Fruit fly (Drosophila melanogaster): Measurements from ENCODE around the gene Smn.
"Not testable (repeated sequence)": the region's sequence is repeated elsewhere in the genome, so short reads cannot be mapped to it uniquely, and the experiment has no call there.

Smn gene

DNA sequence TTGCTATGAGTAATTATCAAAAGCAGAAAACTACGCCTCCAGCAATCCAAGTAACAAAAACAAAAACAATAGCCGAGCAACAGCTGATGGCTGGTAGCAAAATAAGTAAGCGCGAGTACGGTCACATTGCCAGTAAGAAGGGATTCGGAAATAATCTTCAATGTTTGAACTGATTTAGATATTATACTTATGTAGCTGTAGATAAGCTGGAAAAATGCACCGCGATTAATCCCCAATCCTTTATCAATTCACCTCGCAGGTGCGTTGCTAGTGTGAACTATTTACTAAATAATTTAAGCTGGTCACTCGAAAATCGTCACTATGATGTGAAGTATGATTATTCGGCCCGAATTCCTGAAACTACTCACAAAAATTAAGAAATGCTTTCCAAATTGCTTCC, 5.6 kb upstream of the Smn start, which contains the start of the genes Syx8 and CG32163:
Gene Syx8 (minus strand): TSS at position 69 of the 400 bp plus-strand sequence.
Gene CG32163 (plus strand): TSS at position 169 of the 400 bp plus-strand sequence.
- TF ChIP-seq EcR (GFP tag; optimal IDR thresholded peaks at IDR 0.05) (no peak), psq (optimal IDR thresholded peaks at IDR 0.05) (no peak), CG8478 (optimal IDR thresholded peaks at IDR 0.05) (no peak), Dll (optimal IDR thresholded peaks at IDR 0.05) (no peak), usp (GFP tag; optimal IDR thresholded peaks at IDR 0.05) (no peak), pan (optimal IDR thresholded peaks at IDR 0.05) (no peak)

DNA sequence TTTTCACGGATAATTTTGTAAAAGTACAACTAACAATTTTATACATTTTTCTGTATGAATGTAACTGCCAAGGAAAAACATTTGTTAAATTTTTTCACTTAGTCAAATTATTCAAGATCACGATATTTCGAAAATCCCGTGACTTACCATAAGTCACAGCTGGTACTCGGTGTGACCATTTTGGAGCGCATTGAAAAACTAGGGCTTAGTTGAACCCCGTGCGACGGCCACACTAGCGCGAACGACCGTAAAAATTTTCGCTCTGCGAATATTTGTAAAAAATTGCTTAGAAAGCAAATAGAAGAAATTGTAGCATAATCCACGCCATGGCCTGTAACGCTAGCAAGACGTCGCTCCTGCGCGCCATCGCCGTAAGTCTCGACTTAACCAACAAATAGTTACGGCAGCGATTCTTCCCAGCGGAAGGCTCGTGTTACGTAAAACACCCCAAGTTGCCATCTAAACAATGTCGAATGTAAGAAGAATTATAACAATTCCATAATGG, 2.8 kb upstream of the Smn start, which contains the start of gene UQCR-C2:
Gene UQCR-C2 (plus strand): TSS at position 51 of the 505 bp plus-strand sequence.
- TF ChIP-seq usp (GFP tag; optimal IDR thresholded peaks at IDR 0.05) (no peak), Dll (optimal IDR thresholded peaks at IDR 0.05) (no peak), pan (optimal IDR thresholded peaks at IDR 0.05) (no peak), EcR (GFP tag; optimal IDR thresholded peaks at IDR 0.05) (no peak), psq (optimal IDR thresholded peaks at IDR 0.05) (no peak), CG8478 (optimal IDR thresholded peaks at IDR 0.05) (no peak)

DNA sequence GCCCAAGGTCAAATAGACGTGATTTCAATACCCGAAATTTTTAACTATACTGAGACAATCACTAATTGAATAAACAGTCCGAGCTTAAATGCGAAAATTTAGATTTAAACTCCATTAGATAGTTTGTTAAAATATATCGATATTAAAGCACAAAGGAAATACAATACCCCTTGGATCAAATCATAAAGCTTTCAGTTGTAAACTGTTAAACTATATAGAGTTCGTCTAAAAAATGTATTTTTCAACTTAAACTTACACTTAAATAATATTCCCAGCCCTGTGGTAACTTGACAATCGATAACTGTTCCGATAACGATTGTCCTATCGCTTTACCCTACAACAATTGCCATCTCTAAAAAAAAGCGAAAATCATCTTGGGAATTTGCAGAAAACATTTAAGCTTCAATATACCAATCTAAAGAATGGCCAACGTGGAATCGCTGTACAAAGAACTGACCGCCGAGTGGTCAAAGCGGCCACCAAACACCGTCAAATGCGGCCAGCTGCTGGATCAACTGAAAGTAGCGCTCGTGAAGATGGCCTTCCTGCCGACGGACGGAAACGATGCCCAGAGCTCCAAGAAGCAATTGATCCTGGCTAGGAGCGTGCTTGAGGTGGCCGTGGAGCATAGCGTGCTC, 1.4 kb upstream of the Smn start, which contains the start of gene Rpn12:
Gene Rpn12 (plus strand): TSS at position 351 of the 638 bp plus-strand sequence.
- no peak for TF ChIP-seq EcR (GFP tag; optimal IDR thresholded peaks at IDR 0.05)
- TF ChIP-seq Dll (optimal IDR thresholded peaks at IDR 0.05), result no peak
- no peak for TF ChIP-seq CG8478 (optimal IDR thresholded peaks at IDR 0.05)
- TF ChIP-seq pan (optimal IDR thresholded peaks at IDR 0.05), result no peak
- TF ChIP-seq psq (optimal IDR thresholded peaks at IDR 0.05), result no peak
- TF ChIP-seq usp (GFP tag; optimal IDR thresholded peaks at IDR 0.05), result no peak

DNA sequence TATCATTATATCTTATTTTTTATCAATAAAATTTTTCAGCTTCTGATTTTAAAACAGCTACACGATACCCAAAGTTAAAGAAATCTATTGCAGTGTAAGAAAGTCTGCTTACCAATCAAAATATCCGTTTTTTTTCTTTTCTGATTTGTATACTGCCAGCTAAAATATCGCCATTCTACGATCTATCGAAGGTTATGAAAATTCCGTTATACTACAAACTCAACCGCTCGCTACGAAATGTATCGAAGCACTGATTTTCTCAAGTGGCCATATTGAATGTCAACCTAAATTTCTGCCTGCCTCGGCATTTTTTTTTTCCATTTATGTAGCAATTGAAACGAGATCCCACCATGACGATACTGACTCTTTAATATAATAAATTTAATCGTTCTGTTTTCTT, 1.3 kb downstream of the Smn start, which contains the start of gene nxf2:
Gene nxf2 (minus strand): TSS at position 258 of the 400 bp plus-strand sequence.
- TF ChIP-seq usp (GFP tag; optimal IDR thresholded peaks at IDR 0.05) (no peak), psq (optimal IDR thresholded peaks at IDR 0.05) (no peak), pan (optimal IDR thresholded peaks at IDR 0.05) (no peak), EcR (GFP tag; optimal IDR thresholded peaks at IDR 0.05) (no peak), CG8478 (optimal IDR thresholded peaks at IDR 0.05) (no peak), Dll (optimal IDR thresholded peaks at IDR 0.05) (no peak)

DNA sequence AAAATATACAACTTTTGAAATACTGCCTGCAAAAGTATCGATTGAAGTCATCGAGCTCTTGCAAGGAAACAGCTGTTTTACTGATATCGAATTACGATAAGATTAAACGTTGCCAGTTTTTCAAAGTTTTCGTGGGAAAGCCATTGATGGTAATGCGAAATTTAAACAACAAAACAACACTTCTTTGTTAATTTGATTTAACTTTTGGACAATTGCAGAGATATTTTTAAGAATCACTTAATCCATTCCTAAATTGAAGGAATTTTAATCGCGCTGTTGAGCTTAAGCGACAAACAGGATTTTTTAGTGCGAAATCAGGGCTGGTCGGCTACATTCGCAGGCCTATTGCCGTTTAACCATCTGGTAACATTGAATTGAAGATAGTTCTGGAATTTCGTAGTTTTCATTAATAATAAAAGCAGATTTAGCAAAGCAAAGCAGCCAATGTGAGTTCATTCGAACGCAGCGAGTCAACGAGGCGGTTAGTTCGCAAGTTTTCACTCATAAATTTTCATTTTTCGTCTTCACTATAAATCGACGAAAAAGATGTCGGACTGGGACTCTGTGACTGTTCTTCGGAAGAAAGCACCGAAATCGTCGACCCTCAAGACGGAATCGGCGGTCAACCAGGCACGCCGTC, 6.9 kb downstream of the Smn start, which contains the start of gene mbf1:
Gene mbf1 (plus strand): TSS at position 130 of the 640 bp plus-strand sequence.
- TF ChIP-seq usp (GFP tag; optimal IDR thresholded peaks at IDR 0.05) (no peak), pan (optimal IDR thresholded peaks at IDR 0.05) (no peak), psq (optimal IDR thresholded peaks at IDR 0.05) (no peak), CG8478 (optimal IDR thresholded peaks at IDR 0.05) (no peak), EcR (GFP tag; optimal IDR thresholded peaks at IDR 0.05) (no peak), Dll (optimal IDR thresholded peaks at IDR 0.05) (no peak)

DNA sequence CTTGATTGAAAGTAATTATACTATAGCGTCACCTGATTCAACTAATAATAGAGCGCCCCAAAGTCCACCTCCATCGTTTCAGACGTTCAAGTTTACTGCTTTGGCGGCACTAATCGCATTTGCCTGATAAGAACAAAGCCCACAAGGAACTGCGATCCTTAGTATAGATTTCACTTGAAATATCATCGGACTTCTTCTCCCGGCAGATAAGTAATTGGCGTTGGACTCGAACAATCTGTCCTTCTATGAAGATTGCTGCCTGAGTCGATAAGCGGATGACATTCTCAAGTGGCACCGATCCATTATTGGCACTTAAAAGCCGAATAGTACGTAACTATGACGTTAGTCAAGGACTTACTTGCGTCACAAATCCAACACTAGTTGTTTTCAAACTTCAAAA, 8.1 kb downstream of the Smn start, which contains the start of gene Mipp1:
Gene Mipp1 (minus strand): TSS at position 101 of the 400 bp plus-strand sequence.
- TF ChIP-seq usp (GFP tag; optimal IDR thresholded peaks at IDR 0.05); CG8478 (optimal IDR thresholded peaks at IDR 0.05); Dll (optimal IDR thresholded peaks at IDR 0.05): not testable (repeated sequence)

DNA sequence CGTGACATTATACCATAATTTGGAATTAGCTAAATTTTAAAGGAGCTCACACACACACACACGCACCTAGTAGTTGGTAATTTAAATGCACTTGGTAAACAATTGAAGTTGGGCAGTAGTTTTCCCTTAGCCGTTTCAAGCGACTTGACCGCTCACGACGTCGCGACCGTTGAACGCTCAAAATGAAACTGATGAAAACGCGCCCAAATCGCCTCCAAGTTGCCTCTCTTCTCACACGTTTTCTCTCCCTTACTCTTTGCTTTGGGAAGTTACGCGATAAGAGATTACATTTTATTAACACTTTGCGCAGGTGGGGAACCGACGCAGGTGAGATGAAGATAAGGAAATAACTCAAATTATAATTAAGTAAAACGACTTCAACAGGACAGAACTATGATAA, 9.1 kb downstream of the Smn start:
- no peak for TF ChIP-seq EcR (GFP tag; optimal IDR thresholded peaks at IDR 0.05)
- TF ChIP-seq usp (GFP tag; optimal IDR thresholded peaks at IDR 0.05), result no peak
- TF ChIP-seq Dll (optimal IDR thresholded peaks at IDR 0.05), result no peak
- no peak for TF ChIP-seq CG8478 (optimal IDR thresholded peaks at IDR 0.05)
- TF ChIP-seq psq (optimal IDR thresholded peaks at IDR 0.05), result no peak
- no peak for TF ChIP-seq pan (optimal IDR thresholded peaks at IDR 0.05)

DNA sequence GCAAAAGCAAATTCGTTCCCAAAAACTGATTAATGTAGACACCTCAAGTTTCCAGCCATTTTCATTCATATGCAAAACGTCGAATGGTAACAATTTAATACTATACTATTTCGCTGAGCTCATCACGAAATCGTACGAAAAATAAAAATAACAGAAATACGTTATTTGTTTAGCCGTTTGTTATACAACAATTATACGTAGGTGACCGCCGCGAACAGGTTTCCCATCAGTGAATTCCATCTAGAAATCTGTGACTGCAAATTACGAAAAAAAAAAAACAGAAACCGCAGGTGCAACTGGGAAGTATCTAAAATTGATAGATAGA, 9.6 kb downstream of the Smn start:
- TF ChIP-seq EcR (GFP tag; optimal IDR thresholded peaks at IDR 0.05), result no peak
- TF ChIP-seq pan (optimal IDR thresholded peaks at IDR 0.05), result no peak
- TF ChIP-seq usp (GFP tag; optimal IDR thresholded peaks at IDR 0.05), result no peak

DNA sequence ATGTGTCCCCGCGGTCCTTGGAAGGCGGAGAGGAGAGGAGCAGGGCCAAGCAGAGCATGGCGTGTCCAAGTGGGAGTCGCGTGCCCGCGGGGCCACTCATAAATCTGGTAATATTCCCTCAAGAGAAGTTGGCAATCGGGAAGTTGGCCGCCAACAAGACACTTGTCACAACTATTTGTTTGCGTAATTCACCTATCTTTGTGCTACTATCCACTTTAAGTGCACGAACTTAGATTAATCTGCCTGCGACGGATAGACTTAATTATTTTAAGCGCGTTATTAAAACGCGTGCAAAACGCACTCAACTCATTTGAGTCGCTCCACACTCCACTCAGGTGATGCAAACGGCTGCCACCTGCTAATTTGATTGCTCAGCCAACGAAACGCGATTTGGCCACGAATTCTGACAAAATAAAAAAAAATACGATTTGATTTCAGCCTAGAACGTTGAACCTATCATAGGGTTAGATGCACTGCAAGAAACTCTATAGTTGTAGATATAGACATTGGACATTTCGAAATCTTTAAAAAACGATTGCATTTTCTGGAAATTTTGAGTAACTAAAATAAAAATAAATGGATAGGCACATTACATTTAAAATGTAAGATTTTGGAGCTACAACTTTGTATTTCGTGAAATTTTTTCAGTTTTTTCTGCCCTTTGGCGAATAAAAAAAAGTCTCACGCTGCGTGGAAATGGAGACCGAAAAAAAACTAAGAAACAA, 10.2 kb downstream of the Smn start:
- TF ChIP-seq pan (optimal IDR thresholded peaks at IDR 0.05) (no peak), CG8478 (optimal IDR thresholded peaks at IDR 0.05) (no peak), Dll (optimal IDR thresholded peaks at IDR 0.05) (no peak), usp (GFP tag; optimal IDR thresholded peaks at IDR 0.05) (no peak), EcR (GFP tag; optimal IDR thresholded peaks at IDR 0.05) (no peak), psq (optimal IDR thresholded peaks at IDR 0.05) (no peak)

DNA sequence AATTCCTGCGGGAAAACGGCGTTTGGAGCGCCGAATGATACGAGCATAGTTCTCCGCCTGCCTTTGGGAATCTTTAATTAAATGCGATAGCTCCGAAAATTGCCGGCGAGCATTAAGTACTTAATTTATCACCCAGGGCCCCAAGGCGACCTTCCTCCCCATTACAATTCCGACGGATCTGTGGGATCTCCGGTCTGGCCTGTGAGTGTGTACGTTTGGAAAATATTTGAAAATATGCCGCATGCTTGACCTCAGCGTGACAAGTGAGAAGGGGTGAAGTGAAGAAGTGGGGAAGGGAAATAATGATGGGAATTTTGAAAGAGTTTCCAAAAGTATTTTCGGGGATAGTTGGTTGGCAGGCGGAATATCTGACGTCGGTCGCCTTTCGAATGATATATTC, 11.9 kb downstream of the Smn start:
- TF ChIP-seq usp (GFP tag; optimal IDR thresholded peaks at IDR 0.05) (no peak), EcR (GFP tag; optimal IDR thresholded peaks at IDR 0.05) (no peak), pan (optimal IDR thresholded peaks at IDR 0.05) (no peak), Dll (optimal IDR thresholded peaks at IDR 0.05) (no peak), psq (optimal IDR thresholded peaks at IDR 0.05) (no peak), CG8478 (optimal IDR thresholded peaks at IDR 0.05) (no peak)

DNA sequence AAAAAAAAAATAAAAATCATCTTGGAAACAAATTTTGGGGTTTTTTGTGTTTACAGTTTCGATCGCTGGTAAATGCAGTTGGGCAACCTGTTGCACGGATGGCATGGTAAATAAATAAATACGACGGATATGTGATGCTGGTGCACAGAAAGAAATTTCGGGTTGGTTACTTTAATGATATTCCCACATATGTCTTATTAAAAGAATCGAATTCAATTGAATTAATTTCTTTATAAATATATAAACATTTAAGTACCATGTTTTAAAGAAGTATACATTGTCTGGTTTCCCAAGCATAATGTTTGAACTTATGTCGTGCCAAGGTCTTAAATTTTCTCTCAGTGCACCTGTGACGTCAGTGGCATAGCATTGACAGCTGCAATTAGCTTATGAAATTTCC, 13.9 kb downstream of the Smn start:
- no peak for TF ChIP-seq psq (optimal IDR thresholded peaks at IDR 0.05)
- TF ChIP-seq Dll (optimal IDR thresholded peaks at IDR 0.05), result no peak
- TF ChIP-seq CG8478 (optimal IDR thresholded peaks at IDR 0.05), result no peak
- no peak for TF ChIP-seq pan (optimal IDR thresholded peaks at IDR 0.05)
- TF ChIP-seq EcR (GFP tag; optimal IDR thresholded peaks at IDR 0.05), result no peak
- TF ChIP-seq usp (GFP tag; optimal IDR thresholded peaks at IDR 0.05), result no peak

Measured in whole organism.